Fruit fly (Drosophila melanogaster): ENCODE data around the gene ple.

DNA sequence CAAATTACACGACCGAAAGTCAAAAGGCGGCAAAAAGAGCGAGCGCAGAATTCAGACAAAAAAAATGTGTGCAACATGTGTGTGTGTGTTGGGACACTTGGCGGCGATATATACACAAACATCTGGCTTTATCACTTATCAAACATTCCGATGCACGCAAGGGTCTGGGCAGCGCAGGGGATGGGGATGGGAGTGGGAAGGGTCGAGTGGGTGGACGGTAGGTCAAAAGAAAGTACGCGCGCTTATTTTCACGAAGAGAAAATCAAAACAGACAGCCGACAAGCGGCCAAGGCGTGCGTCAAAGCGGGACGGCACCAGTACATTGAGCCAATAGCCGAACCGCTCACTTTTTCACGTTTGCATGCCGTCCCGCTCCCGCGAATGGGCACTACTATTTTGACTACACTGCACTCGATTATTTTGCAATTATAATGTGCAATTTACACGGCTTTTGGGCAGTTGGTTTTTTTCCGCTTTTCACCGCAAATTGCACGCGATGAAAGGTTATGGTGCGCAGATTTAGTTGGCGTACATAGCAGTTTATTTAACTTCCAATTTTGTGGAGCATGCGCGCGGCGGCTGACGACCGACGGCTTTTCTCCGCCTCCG, 22.9 kb upstream of the ple start:
- TF ChIP-seq pan (optimal IDR thresholded peaks at IDR 0.05) (no peak), Dll (optimal IDR thresholded peaks at IDR 0.05) (peak; percentile 49), psq (optimal IDR thresholded peaks at IDR 0.05) (no peak)

All from whole organism.